Fruit fly (Drosophila melanogaster) whole organism, embryonic: ENCODE measurements around the gene CG43693.

Source experiments
- Atf3 ChIP-seq: fragments of 200-800 bp; sonication (Bioruptor generic); optimal IDR thresholded peaks from 3 replicates; lab custom pipeline; 2016; ENCODE audit warnings: missing biosample characterization, missing genetic modification characterization
- Bgb ChIP-seq: fragments of 200-800 bp; sonication (Bioruptor generic); IDR thresholded peaks from 2 replicates; pipeline ENCODE4 v1.3.6; 2022; ENCODE audit warnings: missing biosample characterization, missing genetic modification characterization; ENCODE audit not compliant: partially characterized antibody
- CG11085 ChIP-seq: fragments of 200-800 bp; sonication (Bioruptor generic); IDR thresholded peaks from 2 replicates; pipeline ENCODE4 v1.3.6; 2022; ENCODE audit warnings: missing biosample characterization, missing genetic modification characterization
- CG12071 ChIP-seq: fragments of 200-800 bp; sonication (Bioruptor generic); optimal IDR thresholded peaks from 3 replicates; lab custom pipeline; 2018; ENCODE audit warnings: missing biosample characterization, mild to moderate bottlenecking, missing genetic modification characterization
- CG12219 ChIP-seq: fragments of 200-800 bp; sonication (Bioruptor generic); optimal IDR thresholded peaks from 3 replicates; lab custom pipeline; 2018; ENCODE audit warnings: missing biosample characterization, mild to moderate bottlenecking, missing genetic modification characterization
- CG12236 ChIP-seq: fragments of 200-800 bp; sonication (Bioruptor generic); optimal IDR thresholded peaks from 2 replicates; lab custom pipeline; 2016; ENCODE audit warnings: missing biosample characterization, missing genetic modification characterization
- CG1233 ChIP-seq: fragments of 200-800 bp; sonication (Bioruptor generic); optimal IDR thresholded peaks from 4 replicates; lab custom pipeline; 2018; ENCODE audit warnings: missing biosample characterization, mild to moderate bottlenecking, missing genetic modification characterization
- CG14014 ChIP-seq: fragments of 200-800 bp; sonication (Bioruptor generic); IDR thresholded peaks from 2 replicates; pipeline ENCODE4 v1.3.6; 2022; ENCODE audit warnings: missing biosample characterization, missing genetic modification characterization
- CG14050 ChIP-seq: fragments of 200-800 bp; sonication (Bioruptor generic); IDR thresholded peaks from 3 replicates; pipeline ENCODE4 v1.3.6; 2022; ENCODE audit warnings: missing biosample characterization, missing genetic modification characterization
- CG15011 ChIP-seq: fragments of 200-800 bp; sonication (Bioruptor generic); optimal IDR thresholded peaks from 3 replicates; lab custom pipeline; 2018; ENCODE audit warnings: missing biosample characterization, mild to moderate bottlenecking, missing genetic modification characterization
- CG15514 ChIP-seq: fragments of 200-800 bp; sonication (Bioruptor generic); optimal IDR thresholded peaks from 3 replicates; lab custom pipeline; 2017; ENCODE audit warnings: missing biosample characterization, missing genetic modification characterization, mild to moderate bottlenecking, moderate library complexity, missing genetic modification reagents
- CG18619 ChIP-seq: fragments of 200-800 bp; sonication (Bioruptor generic); optimal IDR thresholded peaks from 3 replicates; lab custom pipeline; 2017; ENCODE audit warnings: missing biosample characterization, mild to moderate bottlenecking, missing genetic modification characterization
- CG42726 ChIP-seq: fragments of 200-800 bp; sonication (Bioruptor generic); IDR thresholded peaks from 2 replicates; pipeline ENCODE4 v1.3.6; 2022; ENCODE audit warnings: missing biosample characterization, missing genetic modification characterization; ENCODE audit not compliant: partially characterized antibody
- CG4617 ChIP-seq: fragments of 200-800 bp; sonication (Bioruptor generic); optimal IDR thresholded peaks from 3 replicates; lab custom pipeline; 2016; ENCODE audit warnings: missing biosample characterization, missing genetic modification characterization, borderline replicate concordance
- CG5953 ChIP-seq: fragments of 200-800 bp; sonication (Bioruptor generic); IDR thresholded peaks from 2 replicates; pipeline ENCODE4 v1.3.6; 2022; ENCODE audit warnings: missing biosample characterization, missing genetic modification characterization
- CG7928 ChIP-seq: fragments of 200-800 bp; sonication (Bioruptor generic); optimal IDR thresholded peaks from 2 replicates; lab custom pipeline; 2017; ENCODE audit warnings: missing biosample characterization, mild to moderate bottlenecking, missing genetic modification characterization
- CG8281 ChIP-seq: fragments of 200-800 bp; sonication (Bioruptor generic); optimal IDR thresholded peaks from 2 replicates; lab custom pipeline; 2018; ENCODE audit warnings: missing biosample characterization, mild to moderate bottlenecking, missing genetic modification characterization, moderate library complexity
- CG8765 ChIP-seq: fragments of 200-800 bp; sonication (Bioruptor generic); IDR thresholded peaks from 2 replicates; pipeline ENCODE4 v1.3.6; 2022; ENCODE audit warnings: missing biosample characterization, missing genetic modification characterization
- CrebB ChIP-seq: fragments of 200-800 bp; sonication (Bioruptor generic); optimal IDR thresholded peaks from 3 replicates; lab custom pipeline; 2018; ENCODE audit warnings: missing biosample characterization, mild to moderate bottlenecking, missing genetic modification characterization
- Dip2 ChIP-seq: fragments of 200-800 bp; sonication (Bioruptor generic); IDR thresholded peaks from 2 replicates; pipeline ENCODE4 v1.3.6; 2022; ENCODE audit warnings: missing biosample characterization, missing genetic modification characterization
- Dref ChIP-seq: fragments of 200-800 bp; sonication (Bioruptor generic); IDR thresholded peaks from 2 replicates; pipeline ENCODE4 v1.3.6; 2022; ENCODE audit warnings: missing biosample characterization, missing genetic modification characterization
- E2f2 ChIP-seq: fragments of 200-800 bp; sonication (Bioruptor generic); IDR thresholded peaks from 2 replicates; pipeline ENCODE4 v1.3.6; 2022; ENCODE audit warnings: missing biosample characterization, missing genetic modification characterization
- ERR ChIP-seq: fragments of 200-800 bp; sonication (Bioruptor generic); optimal IDR thresholded peaks from 2 replicates; lab custom pipeline; 2016; ENCODE audit warnings: missing biosample characterization, missing genetic modification characterization
- Ets65A ChIP-seq: fragments of 200-800 bp; sonication (Bioruptor generic); peaks from one replicate; lab custom pipeline; 2016; ENCODE audit warnings: missing biosample characterization, missing genetic modification characterization
- Fer2 ChIP-seq: fragments of 200-800 bp; sonication (Bioruptor generic); optimal IDR thresholded peaks from 2 replicates; lab custom pipeline; 2018; ENCODE audit warnings: missing biosample characterization, mild to moderate bottlenecking, missing genetic modification characterization, moderate library complexity
- Hmx ChIP-seq: fragments of 200-800 bp; sonication (Bioruptor generic); optimal IDR thresholded peaks from 2 replicates; lab custom pipeline; 2016; ENCODE audit warnings: missing biosample characterization, missing genetic modification characterization
- Mes4 ChIP-seq: fragments of 200-800 bp; sonication (Bioruptor generic); optimal IDR thresholded peaks from 2 replicates; lab custom pipeline; 2016; ENCODE audit warnings: missing biosample characterization, missing genetic modification characterization
- Neu2 ChIP-seq: fragments of 200-800 bp; sonication (Bioruptor generic); optimal IDR thresholded peaks from 3 replicates; lab custom pipeline; 2016; ENCODE audit warnings: missing biosample characterization, missing genetic modification characterization, borderline replicate concordance
- Sox102F ChIP-seq: fragments of 200-800 bp; sonication (Bioruptor generic); optimal IDR thresholded peaks from 2 replicates; lab custom pipeline; 2018; ENCODE audit warnings: missing biosample characterization, mild to moderate bottlenecking, missing genetic modification characterization, moderate library complexity
- TFAM ChIP-seq: fragments of 200-800 bp; sonication (Bioruptor generic); optimal IDR thresholded peaks from 2 replicates; lab custom pipeline; 2017; ENCODE audit warnings: missing biosample characterization, missing genetic modification characterization, inconsistent platforms
- Tbp ChIP-seq: fragments of >200 bp; optimal IDR thresholded peaks from 2 replicates; lab custom pipeline; 2018; ENCODE audit warnings: missing biosample characterization, missing genetic modification characterization
- ab ChIP-seq: fragments of 200-800 bp; sonication (Bioruptor generic); optimal IDR thresholded peaks from 2 replicates; lab custom pipeline; 2016; ENCODE audit warnings: missing biosample characterization, missing genetic modification characterization
- ato ChIP-seq: fragments of 200-800 bp; sonication (Bioruptor generic); IDR thresholded peaks from 2 replicates; pipeline ENCODE4 v1.3.6; 2022; ENCODE audit warnings: missing biosample characterization, missing genetic modification characterization; ENCODE audit not compliant: partially characterized antibody
- az2 ChIP-seq: fragments of 200-800 bp; sonication (Bioruptor generic); optimal IDR thresholded peaks from 3 replicates; lab custom pipeline; 2016; ENCODE audit warnings: missing biosample characterization, missing genetic modification characterization
- dimm ChIP-seq: fragments of 200-800 bp; sonication (Bioruptor generic); IDR thresholded peaks from 2 replicates; pipeline ENCODE4 v1.3.6; 2022; ENCODE audit warnings: missing biosample characterization, missing genetic modification characterization
- ewg ChIP-seq: fragments of 200-800 bp; sonication (Bioruptor generic); optimal IDR thresholded peaks from 3 replicates; lab custom pipeline; 2017; ENCODE audit warnings: mild to moderate bottlenecking, missing biosample characterization, missing genetic modification reagents, missing genetic modification characterization
- gsb-n ChIP-seq: fragments of 200-800 bp; sonication (Bioruptor generic); optimal IDR thresholded peaks from 3 replicates; lab custom pipeline; 2018; ENCODE audit warnings: missing biosample characterization, mild to moderate bottlenecking, missing genetic modification characterization
- gt ChIP-seq: fragments of 200-800 bp; sonication (Bioruptor generic); IDR thresholded peaks from 2 replicates; pipeline ENCODE4 v1.3.6; 2022; ENCODE audit warnings: missing biosample characterization, missing genetic modification characterization
- knrl ChIP-seq: fragments of 200-800 bp; sonication (Bioruptor generic); IDR thresholded peaks from 3 replicates; pipeline ENCODE4 v1.3.6; 2022; ENCODE audit warnings: missing biosample characterization, missing genetic modification characterization; ENCODE audit not compliant: partially characterized antibody
- mirr ChIP-seq: fragments of 200-800 bp; sonication (Bioruptor generic); optimal IDR thresholded peaks from 3 replicates; lab custom pipeline; 2018; ENCODE audit warnings: missing biosample characterization, mild to moderate bottlenecking, missing genetic modification characterization
- nmo ChIP-seq: fragments of 200-800 bp; sonication (Bioruptor generic); optimal IDR thresholded peaks from 2 replicates; lab custom pipeline; 2018; ENCODE audit warnings: missing biosample characterization, mild to moderate bottlenecking, missing genetic modification characterization, moderate library complexity
- pum ChIP-seq: fragments of 200-800 bp; sonication (Bioruptor generic); optimal IDR thresholded peaks from 2 replicates; lab custom pipeline; 2016; ENCODE audit warnings: missing biosample characterization, missing genetic modification characterization
- sens-2 ChIP-seq: fragments of 200-800 bp; sonication (Bioruptor generic); IDR thresholded peaks from 2 replicates; pipeline ENCODE4 v1.3.6; 2022; ENCODE audit warnings: missing biosample characterization, missing genetic modification characterization
- stc ChIP-seq: fragments of 200-800 bp; sonication (Bioruptor generic); IDR thresholded peaks from 2 replicates; pipeline ENCODE4 v1.3.6; 2022; ENCODE audit warnings: missing biosample characterization, missing genetic modification characterization
- tll ChIP-seq, 2 experiments: fragments of 200-800 bp in 1 of 2; fragments of >200 bp in 1 of 2; sonication (Bioruptor generic) in 1 of 2; optimal IDR thresholded peaks; 2 replicates each; lab custom pipeline; 2017 to 2019; ENCODE audit warnings: missing biosample characterization in 2 of 2, missing genetic modification characterization in 2 of 2, mild to moderate bottlenecking in 1 of 2, moderate library complexity in 1 of 2
- tx ChIP-seq: fragments of 200-800 bp; sonication (Bioruptor generic); optimal IDR thresholded peaks from 2 replicates; lab custom pipeline; 2016; ENCODE audit warnings: missing biosample characterization, missing genetic modification characterization
- usp ChIP-seq: fragments of >200 bp; optimal IDR thresholded peaks from 2 replicates; lab custom pipeline; 2017; ENCODE audit warnings: missing biosample characterization, missing genetic modification characterization
- vvl ChIP-seq: fragments of 200-800 bp; sonication (Bioruptor generic); IDR thresholded peaks from 2 replicates; pipeline ENCODE4 v1.3.6; 2022; ENCODE audit warnings: missing biosample characterization, missing genetic modification characterization
- z ChIP-seq: fragments of 200-800 bp; sonication (Bioruptor generic); IDR thresholded peaks from 3 replicates; pipeline ENCODE4 v1.3.6; 2022; ENCODE audit warnings: missing biosample characterization, missing genetic modification characterization
- zfh1 ChIP-seq: fragments of 200-800 bp; sonication (Bioruptor generic); IDR thresholded peaks from 3 replicates; pipeline ENCODE4 v1.3.6; 2022; ENCODE audit warnings: missing biosample characterization, missing genetic modification characterization

The CG43693 gene

dm6 chr3L:11074043-11074853, 23.1 kb upstream of the CG43693 start, which contains the start of the genes Pfdn2 and Noc1 (continued):
- peak; percentile 26; the same call in 1 of the 2 replicates for TF ChIP-seq vvl (GFP tag; lab: Robert Waterston, UW)
- 0 out of 2 replicates have a peak, but pooled peaks have one; percentile 25 for TF ChIP-seq stc (GFP tag; lab: Robert Waterston, UW)
- no peak for TF ChIP-seq CG11085 (GFP tag; lab: Robert Waterston, UW)
- TF ChIP-seq CG12071 (GFP tag; lab: Kevin White, UChicago): no peak
- no peak for TF ChIP-seq Neu2 (GFP tag; lab: Kevin White, UChicago)
- no peak for TF ChIP-seq CG42726
- no peak for TF ChIP-seq dimm (GFP tag; lab: Robert Waterston, UW)
- no peak for TF ChIP-seq Dref (GFP tag; lab: Robert Waterston, UW)
- no peak for TF ChIP-seq mirr
- no peak for TF ChIP-seq Atf3 (GFP tag; lab: Kevin White, UChicago)
- TF ChIP-seq Hmx (GFP tag; lab: Kevin White, UChicago): no peak
- no peak for TF ChIP-seq E2f2
- TF ChIP-seq Ets65A (GFP tag; lab: Kevin White, UChicago): peak; percentile 83
- peak; percentile 59 for TF ChIP-seq CG4617 (GFP tag; lab: Kevin White, UChicago)
- no peak for TF ChIP-seq knrl (GFP tag; lab: Robert Waterston, UW)
- TF ChIP-seq TFAM (GFP tag; lab: Kevin White, UChicago): no peak
- no peak for TF ChIP-seq CG12236 (GFP tag; lab: Kevin White, UChicago)
- TF ChIP-seq usp: no peak
- peak; percentile 52; the same call in 2 of the 3 replicates for TF ChIP-seq zfh1 (GFP tag; lab: Robert Waterston, UW)
- TF ChIP-seq gt (GFP tag; lab: Robert Waterston, UW): no peak
- no peak for TF ChIP-seq CG15514 (GFP tag; lab: Kevin White, UChicago)
- TF ChIP-seq CG14014 (GFP tag; lab: Robert Waterston, UW): peak; percentile 43; the same call in 1 of the 2 replicates
- no peak for TF ChIP-seq Fer2 (tag; lab: Kevin White, UChicago)
- TF ChIP-seq ato (GFP tag; lab: Robert Waterston, UW): no peak
- no peak; the same call in 1 of the 2 replicates for TF ChIP-seq Bgb
- TF ChIP-seq ab (GFP tag; lab: Kevin White, UChicago): no peak
- no peak for TF ChIP-seq tll (GFP tag; optimal IDR thresholded peaks at IDR 0.05; lab: Kevin White, UChicago)
- TF ChIP-seq az2 (GFP tag; lab: Kevin White, UChicago): peak; percentile 61
- TF ChIP-seq nmo (GFP tag; lab: Kevin White, UChicago): peak; percentile 81
- TF ChIP-seq CG7928 (GFP tag; lab: Kevin White, UChicago): no peak
- TF ChIP-seq CG14050 (GFP tag; lab: Robert Waterston, UW): no peak
- TF ChIP-seq CG8765 (GFP tag; lab: Robert Waterston, UW): no peak
- TF ChIP-seq ewg (GFP tag; lab: Kevin White, UChicago): peak; percentile 53
- TF ChIP-seq z: no peak
- TF ChIP-seq Tbp (GFP tag; lab: Kevin White, UChicago): no peak
- TF ChIP-seq Mes4: no peak
- TF ChIP-seq ERR: no peak
- peak; percentile 15 for TF ChIP-seq pum (GFP tag; lab: Kevin White, UChicago)
- no peak for TF ChIP-seq CrebB
- TF ChIP-seq CG12219 (GFP tag; lab: Kevin White, UChicago): no peak
- TF ChIP-seq tx: no peak
- TF ChIP-seq CG5953 (GFP tag; lab: Robert Waterston, UW): no peak
- TF ChIP-seq sens-2 (GFP tag; lab: Robert Waterston, UW): no peak
- peak; percentile 76 for TF ChIP-seq Sox102F (GFP tag; lab: Kevin White, UChicago)
- no peak for TF ChIP-seq gsb-n (tag; lab: Kevin White, UChicago)
- no peak for TF ChIP-seq CG1233 (GFP tag; lab: Kevin White, UChicago)
- no peak for TF ChIP-seq CG8281 (tag; lab: Kevin White, UChicago)
- no peak for TF ChIP-seq Dip2 (GFP tag; lab: Robert Waterston, UW)
- peak; percentile 3 for TF ChIP-seq CG18619 (GFP tag; lab: Kevin White, UChicago)
- no peak for TF ChIP-seq CG15011 (GFP tag; lab: Kevin White, UChicago)
